Worm (Caenorhabditis elegans) whole organism, L3 larva: ENCODE results near the gene best-15.

Source experiments
- ZK546.5 ChIP-seq: sonication (generic microtip); optimal IDR thresholded peaks from 2 replicates; lab custom pipeline; 2017; ENCODE audit warnings: missing biosample characterization, missing genetic modification characterization
- ama-1 ChIP-seq: fragments of 150-350 bp; optimal IDR thresholded peaks from 2 replicates; lab custom pipeline; 2018
- ceh-28 ChIP-seq: fragments of 150-350 bp; optimal IDR thresholded peaks from 2 replicates; lab custom pipeline; 2014; ENCODE audit warnings: missing biosample characterization, missing genetic modification reagents, missing genetic modification characterization
- ceh-82 ChIP-seq: fragments of 150-350 bp; optimal IDR thresholded peaks from 2 replicates; lab custom pipeline; 2014; ENCODE audit warnings: missing biosample characterization, missing genetic modification characterization
- egl-27 ChIP-seq: sonication (generic microtip); optimal IDR thresholded peaks from 4 replicates; lab custom pipeline; 2017; ENCODE audit warnings: missing biosample characterization, missing genetic modification reagents, missing genetic modification characterization
- elt-3 ChIP-seq, 3 experiments: fragments of 150-350 bp in 1 of 3; sonication (generic microtip) in 2 of 3; optimal IDR thresholded peaks; 2 replicates in 2 of 3; 4 replicates in 1 of 3; lab custom pipeline; 2014 to 2017; ENCODE audit warnings: missing biosample characterization in 3 of 3, missing genetic modification characterization in 3 of 3
- fos-1 ChIP-seq: fragments of 150-350 bp; optimal IDR thresholded peaks from 2 replicates; lab custom pipeline; 2014; ENCODE audit warnings: missing biosample characterization, missing genetic modification characterization
- nfya-1 ChIP-seq: sonication (generic microtip); optimal IDR thresholded peaks from 2 replicates; lab custom pipeline; 2017; ENCODE audit warnings: missing genetic modification characterization, mild to moderate bottlenecking, missing compliant biosample characterization, antibody characterized with exemption, moderate library complexity; ENCODE audit not compliant: insufficient read depth
- nhr-25 ChIP-seq: sonication (generic microtip); optimal IDR thresholded peaks from 2 replicates; lab custom pipeline; 2017; ENCODE audit warnings: missing biosample characterization, missing genetic modification characterization
- sea-2 ChIP-seq: fragments of 150-350 bp; sonication (generic microtip); optimal IDR thresholded peaks from 4 replicates; lab custom pipeline; 2014; ENCODE audit warnings: missing biosample characterization, missing genetic modification reagents, missing genetic modification characterization
- skn-1 ChIP-seq: fragments of 150-350 bp; optimal IDR thresholded peaks from 2 replicates; lab custom pipeline; 2014; ENCODE audit warnings: missing biosample characterization, missing genetic modification characterization
- snpc-4 ChIP-seq: fragments of 150-350 bp; optimal IDR thresholded peaks from 2 replicates; lab custom pipeline; 2014; ENCODE audit warnings: missing biosample characterization, missing genetic modification characterization
- tbx-2 ChIP-seq: sonication (generic microtip); optimal IDR thresholded peaks from 2 replicates; lab custom pipeline; 2016; ENCODE audit warnings: mild to moderate bottlenecking, missing genetic modification characterization, missing compliant biosample characterization

DNA sequence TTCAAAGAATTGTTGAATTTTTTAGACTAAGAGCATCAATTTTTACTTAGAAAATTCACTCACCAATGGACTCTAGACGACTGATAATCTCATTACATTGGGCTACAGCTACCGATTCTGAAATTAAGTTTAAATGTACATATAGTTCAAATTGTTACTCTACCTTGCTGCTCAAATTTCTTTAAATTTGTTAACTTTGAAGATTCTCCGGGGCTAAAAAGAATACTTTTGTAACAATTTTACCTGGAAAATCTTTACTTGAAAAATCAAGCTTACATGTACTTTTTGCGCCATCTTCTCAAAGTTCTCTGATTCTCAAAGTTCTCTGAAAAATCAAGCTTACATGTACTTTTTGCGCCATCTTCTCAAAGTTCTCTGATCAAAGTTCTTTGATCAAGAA lies 47.5 kb upstream of the best-15 start, which contains the start of gene sdz-13:
- TF ChIP-seq ama-1 (lab: Kevin White, UChicago): no peak
- no peak for TF ChIP-seq elt-3 (tag; optimal IDR thresholded peaks at IDR 0.05; lab: Kevin White, UChicago)
- no peak for TF ChIP-seq egl-27 (tag; lab: Kevin White, UChicago)
- TF ChIP-seq skn-1 (tag; lab: Kevin White, UChicago): no peak
- no peak for TF ChIP-seq fos-1 (tag; lab: Kevin White, UChicago)
- TF ChIP-seq tbx-2: no peak
- no peak for TF ChIP-seq ceh-82 (tag; lab: Kevin White, UChicago)
- TF ChIP-seq nhr-25 (tag; lab: Kevin White, UChicago): no peak
- TF ChIP-seq sea-2 (GFP tag; lab: Kevin White, UChicago): no peak
- no peak for TF ChIP-seq snpc-4 (tag; lab: Kevin White, UChicago)
- TF ChIP-seq ceh-28: no peak
- TF ChIP-seq nfya-1: no peak
- TF ChIP-seq ZK546.5 (tag; lab: Kevin White, UChicago): no peak
